Fruit fly (Drosophila melanogaster) Kc167 (cell line): Measurements from ENCODE around the gene Sfp65A.

ENCODE experiments used
- Myc ChIP-seq: fragments of >200 bp; optimal IDR thresholded peaks from 2 replicates; lab custom pipeline; 2017; ENCODE audit warnings: missing external identifiers
- Sin3A ChIP-seq: fragments of >200 bp; optimal IDR thresholded peaks from 2 replicates; lab custom pipeline; 2018; ENCODE audit warnings: missing external identifiers
- h ChIP-seq: fragments of >200 bp; optimal IDR thresholded peaks from 3 replicates; lab custom pipeline; 2018; ENCODE audit warnings: missing external identifiers
- insv ChIP-seq: fragments of >200 bp; optimal IDR thresholded peaks from 3 replicates; lab custom pipeline; 2018; ENCODE audit warnings: missing external identifiers
- psq ChIP-seq: fragments of >200 bp; optimal IDR thresholded peaks from 2 replicates; lab custom pipeline; 2017; ENCODE audit warnings: missing external identifiers
- ttk ChIP-seq: sonication (Bioruptor generic); optimal IDR thresholded peaks from 2 replicates; lab custom pipeline; 2017; ENCODE audit warnings: missing external identifiers

Sfp65A gene

dm6 chr3L:6327308-6327707, 22.8 kb upstream of the Sfp65A start, which contains the start of gene Or65c:
Gene Or65c (plus strand): TSS chr3L:6327608.
- no peak for TF ChIP-seq Myc (lab: Kevin White, UChicago)
- TF ChIP-seq h (lab: Kevin White, UChicago), result no peak
- no peak for TF ChIP-seq Sin3A (lab: Kevin White, UChicago)
- no peak for TF ChIP-seq ttk
- no peak for TF ChIP-seq psq
- no peak for TF ChIP-seq insv (lab: Kevin White, UChicago)

- TF ChIP-seq ttk, result no peak
- no peak for TF ChIP-seq insv (lab: Kevin White, UChicago)
- no peak for TF ChIP-seq h (lab: Kevin White, UChicago)
- TF ChIP-seq Sin3A (lab: Kevin White, UChicago), result no peak
- no peak for TF ChIP-seq Myc (lab: Kevin White, UChicago)
- no peak for TF ChIP-seq psq
These were observed 18.5 kb upstream of the Sfp65A start for dm6 chr3L:6331399-6332111.

- TF ChIP-seq h (lab: Kevin White, UChicago), result no peak
- TF ChIP-seq insv (lab: Kevin White, UChicago), result no peak
- no peak for TF ChIP-seq Sin3A (lab: Kevin White, UChicago)
- no peak for TF ChIP-seq psq
- no peak for TF ChIP-seq ttk
- TF ChIP-seq Myc (lab: Kevin White, UChicago), result no peak
These were observed 13.7 kb upstream of the Sfp65A start for dm6 chr3L:6336248-6336858.

DNA sequence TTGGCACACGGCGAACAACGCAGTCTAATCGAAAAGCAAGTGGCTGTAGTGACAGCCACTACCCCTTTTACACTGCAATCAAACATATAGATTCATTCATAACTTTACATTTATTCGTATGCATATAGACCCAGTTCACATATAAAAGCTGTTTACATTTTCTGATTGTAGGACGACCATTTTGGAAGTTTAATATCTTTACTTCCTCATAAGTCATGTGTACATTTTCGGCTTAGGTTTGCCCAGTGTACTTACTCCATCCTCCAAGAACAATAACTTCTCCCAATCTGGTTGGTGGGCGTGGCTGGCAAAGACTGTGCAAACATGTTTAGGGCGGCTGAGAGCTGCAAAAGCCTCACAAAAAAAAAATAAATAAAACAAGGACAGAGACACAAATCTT, 11.8 kb upstream of the Sfp65A start:
- no peak for TF ChIP-seq Sin3A (lab: Kevin White, UChicago)
- TF ChIP-seq insv (lab: Kevin White, UChicago), result no peak
- no peak for TF ChIP-seq ttk
- TF ChIP-seq psq, result no peak
- TF ChIP-seq Myc (lab: Kevin White, UChicago), result no peak
- no peak for TF ChIP-seq h (lab: Kevin White, UChicago)

dm6 chr3L:6342253-6342652, 7.8 kb upstream of the Sfp65A start:
- TF ChIP-seq ttk (no peak), Myc (lab: Kevin White, UChicago) (no peak), Sin3A (lab: Kevin White, UChicago) (no peak), insv (lab: Kevin White, UChicago) (no peak), h (lab: Kevin White, UChicago) (no peak), psq (no peak)

DNA sequence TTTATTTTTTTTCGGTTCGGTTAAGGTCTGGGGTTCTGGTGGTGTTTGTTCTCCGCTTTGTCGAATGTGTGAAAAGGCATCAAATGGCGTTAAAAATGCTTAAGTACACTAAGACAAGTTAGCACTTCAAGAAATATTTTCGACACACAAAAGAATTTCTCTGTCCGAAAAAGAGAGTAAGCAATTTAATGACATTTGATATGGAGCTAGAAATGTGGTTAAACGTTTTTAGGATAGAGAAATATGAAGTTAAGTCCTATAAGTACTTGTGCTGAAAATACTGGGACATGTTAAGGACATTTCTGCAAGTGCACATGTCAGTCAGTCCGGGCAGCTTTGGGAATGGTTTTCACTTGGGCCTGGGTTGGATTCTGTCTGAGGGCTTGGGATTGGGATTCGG, 5.8 kb upstream of the Sfp65A start:
- TF ChIP-seq ttk (no peak), insv (lab: Kevin White, UChicago) (no peak), Sin3A (lab: Kevin White, UChicago) (no peak), Myc (lab: Kevin White, UChicago) (no peak), h (lab: Kevin White, UChicago) (no peak), psq (no peak)

DNA sequence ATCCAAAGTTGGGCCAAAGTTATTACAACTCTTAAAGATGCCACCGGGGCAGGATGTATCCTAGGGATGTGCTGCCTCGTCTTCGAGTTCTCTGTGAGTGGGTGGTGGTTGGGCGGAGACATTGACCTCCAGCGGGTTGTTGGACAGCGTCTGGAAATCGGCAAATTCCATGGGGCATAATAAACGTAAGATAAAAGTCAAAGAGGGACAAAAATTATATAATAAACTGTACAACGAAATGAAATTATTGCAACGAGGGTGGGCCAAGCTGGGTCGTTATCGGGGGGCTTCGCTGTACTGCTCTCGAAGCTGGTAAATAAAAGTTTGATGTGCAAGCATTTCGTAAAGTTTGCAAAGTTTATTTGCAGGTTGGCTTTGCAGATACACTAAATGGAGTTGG, 1.6 kb upstream of the Sfp65A start:
- TF ChIP-seq Sin3A (lab: Kevin White, UChicago), result no peak
- TF ChIP-seq psq, result no peak
- TF ChIP-seq insv (lab: Kevin White, UChicago), result no peak
- TF ChIP-seq Myc (lab: Kevin White, UChicago), result no peak
- no peak for TF ChIP-seq ttk
- no peak for TF ChIP-seq h (lab: Kevin White, UChicago)

- TF ChIP-seq Sin3A (lab: Kevin White, UChicago), result no peak
- TF ChIP-seq Myc (lab: Kevin White, UChicago), result no peak
- TF ChIP-seq insv (lab: Kevin White, UChicago), result no peak
- TF ChIP-seq ttk, result no peak
- TF ChIP-seq psq, result no peak
- TF ChIP-seq h (lab: Kevin White, UChicago), result no peak
These were observed 2.2 kb downstream of the Sfp65A start, which contains the start of gene CG13300 for dm6 chr3L:6352232-6352631. Gene CG13300 (minus strand): TSS chr3L:6352390.

DNA sequence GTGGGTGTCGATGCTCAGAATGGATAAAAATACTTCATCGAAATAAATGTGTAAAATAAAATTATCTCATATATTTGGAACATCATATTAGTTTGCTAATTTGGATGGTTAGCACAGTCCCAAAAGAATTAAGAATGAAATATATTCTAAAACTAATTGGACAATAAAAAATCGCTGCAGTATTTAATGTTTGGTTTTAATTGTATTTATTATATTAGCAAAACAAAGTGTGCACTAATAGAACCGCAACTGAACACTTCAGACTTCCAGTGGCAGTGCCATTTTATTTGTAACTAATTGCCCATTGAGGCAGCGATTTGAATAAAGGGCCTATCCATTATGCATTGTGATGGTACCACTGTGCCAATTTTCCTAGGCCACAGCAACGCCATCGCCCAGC, 5.0 kb downstream of the Sfp65A start:
- TF ChIP-seq h (lab: Kevin White, UChicago) (no peak), insv (lab: Kevin White, UChicago) (no peak), psq (no peak), Myc (lab: Kevin White, UChicago) (no peak), ttk (no peak), Sin3A (lab: Kevin White, UChicago) (no peak)

dm6 chr3L:6357152-6357551, 7.1 kb downstream of the Sfp65A start:
- TF ChIP-seq psq (no peak), Myc (lab: Kevin White, UChicago) (no peak), Sin3A (lab: Kevin White, UChicago) (no peak), insv (lab: Kevin White, UChicago) (no peak), ttk (no peak), h (lab: Kevin White, UChicago) (no peak)

dm6 chr3L:6358501-6358900, 8.4 kb downstream of the Sfp65A start:
- TF ChIP-seq psq, result no peak
- TF ChIP-seq Sin3A (lab: Kevin White, UChicago), result no peak
- no peak for TF ChIP-seq ttk
- no peak for TF ChIP-seq Myc (lab: Kevin White, UChicago)
- no peak for TF ChIP-seq h (lab: Kevin White, UChicago)
- no peak for TF ChIP-seq insv (lab: Kevin White, UChicago)

DNA sequence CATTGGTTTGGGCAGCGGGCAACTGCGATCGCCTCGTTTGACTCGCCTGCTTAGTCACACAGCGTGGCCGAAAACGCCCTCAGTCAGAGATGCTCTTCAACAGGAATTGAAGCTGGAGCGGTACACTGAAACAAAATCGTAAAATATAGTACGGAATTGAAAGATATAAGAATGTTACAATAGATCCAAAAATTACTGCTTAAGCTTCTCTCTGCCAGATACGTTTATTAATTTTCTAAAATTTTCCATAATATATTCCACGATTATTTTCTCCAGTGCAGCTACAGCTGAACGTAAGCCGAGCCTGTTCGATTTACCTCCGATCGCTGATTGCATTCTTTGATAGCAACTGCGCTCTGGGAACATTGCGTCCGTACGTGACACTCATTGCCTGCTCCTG, 9.1 kb downstream of the Sfp65A start:
- no peak for TF ChIP-seq h (lab: Kevin White, UChicago)
- TF ChIP-seq Sin3A (lab: Kevin White, UChicago), result no peak
- no peak for TF ChIP-seq psq
- no peak for TF ChIP-seq Myc (lab: Kevin White, UChicago)
- no peak for TF ChIP-seq insv (lab: Kevin White, UChicago)
- no peak for TF ChIP-seq ttk
